Fruit fly (Drosophila melanogaster): ENCODE data around the gene Mfe2.

dm6 chrX:16277878-16278506 lies 7.2 kb downstream of the Mfe2 start, which contains the start of gene eas:
- TF ChIP-seq cnc (optimal IDR thresholded peaks at IDR 0.05) = peak in 1 of 2 experiments; percentile 59
- TF ChIP-seq CG1620 (GFP tag; optimal IDR thresholded peaks at IDR 0.05) = peak; percentile 30

Data from whole organism, adult.